Worm (Caenorhabditis elegans): ENCODE measurements around the gene let-756.

- TF ChIP-seq elt-3 (tag; optimal IDR thresholded peaks at IDR 0.05): no peak
- no peak for TF ChIP-seq nhr-237 (tag; optimal IDR thresholded peaks at IDR 0.05)
- TF ChIP-seq nhr-28 (tag; optimal IDR thresholded peaks at IDR 0.05): no peak
- no peak for TF ChIP-seq drap-1 (GFP tag; optimal IDR thresholded peaks at IDR 0.05)
- TF ChIP-seq unc-39 (tag; optimal IDR thresholded peaks at IDR 0.05): no peak
- no peak for TF ChIP-seq lsy-2 (tag; optimal IDR thresholded peaks at IDR 0.05)
- TF ChIP-seq pha-4 (tag; optimal IDR thresholded peaks at IDR 0.05): no peak
- TF ChIP-seq nhr-12 (tag; optimal IDR thresholded peaks at IDR 0.05): no peak
- peak; percentile 88 for TF ChIP-seq unc-62 (GFP tag; optimal IDR thresholded peaks at IDR 0.05)
- no peak for TF ChIP-seq blmp-1 (tag; optimal IDR thresholded peaks at IDR 0.05)
- no peak for TF ChIP-seq sptf-1 (tag; optimal IDR thresholded peaks at IDR 0.05)
- no peak for TF ChIP-seq nhr-2 (tag; optimal IDR thresholded peaks at IDR 0.05)
These were observed 1.8 kb upstream of the let-756 start for ce11 chrIII:6405121-6405520.
